Worm (Caenorhabditis elegans) whole organism, early embryonic: ENCODE measurements around the gene atg-13.

ENCODE experiments used
- B0310.2 ChIP-seq: sonication (generic microtip); optimal IDR thresholded peaks from 2 replicates; lab custom pipeline; 2016; ENCODE audit warnings: mild to moderate bottlenecking, missing genetic modification characterization, missing compliant biosample characterization
- ets-7 ChIP-seq: sonication (generic microtip); optimal IDR thresholded peaks from 2 replicates; lab custom pipeline; 2016; ENCODE audit warnings: missing genotype, missing genetic modification characterization, missing compliant biosample characterization
- pes-1 ChIP-seq: fragments of 200-800 bp; sonication (Bioruptor generic); IDR thresholded peaks from 2 replicates; pipeline ENCODE4 v1.3.6; 2022; ENCODE audit warnings: missing genetic modification reagents, missing genetic modification characterization, missing compliant biosample characterization

ce11 chrIII:8117155-8117554, 40.8 kb downstream of the atg-13 start:
- TF ChIP-seq pes-1 (GFP tag; lab: Robert Waterston, UW): no peak
- no peak for TF ChIP-seq B0310.2 (tag; lab: Kevin White, UChicago)
- TF ChIP-seq ets-7 (tag; lab: Kevin White, UChicago): no peak
